Worm (Caenorhabditis elegans): ENCODE measurements around the gene ilys-6.

ilys-6 gene

DNA sequence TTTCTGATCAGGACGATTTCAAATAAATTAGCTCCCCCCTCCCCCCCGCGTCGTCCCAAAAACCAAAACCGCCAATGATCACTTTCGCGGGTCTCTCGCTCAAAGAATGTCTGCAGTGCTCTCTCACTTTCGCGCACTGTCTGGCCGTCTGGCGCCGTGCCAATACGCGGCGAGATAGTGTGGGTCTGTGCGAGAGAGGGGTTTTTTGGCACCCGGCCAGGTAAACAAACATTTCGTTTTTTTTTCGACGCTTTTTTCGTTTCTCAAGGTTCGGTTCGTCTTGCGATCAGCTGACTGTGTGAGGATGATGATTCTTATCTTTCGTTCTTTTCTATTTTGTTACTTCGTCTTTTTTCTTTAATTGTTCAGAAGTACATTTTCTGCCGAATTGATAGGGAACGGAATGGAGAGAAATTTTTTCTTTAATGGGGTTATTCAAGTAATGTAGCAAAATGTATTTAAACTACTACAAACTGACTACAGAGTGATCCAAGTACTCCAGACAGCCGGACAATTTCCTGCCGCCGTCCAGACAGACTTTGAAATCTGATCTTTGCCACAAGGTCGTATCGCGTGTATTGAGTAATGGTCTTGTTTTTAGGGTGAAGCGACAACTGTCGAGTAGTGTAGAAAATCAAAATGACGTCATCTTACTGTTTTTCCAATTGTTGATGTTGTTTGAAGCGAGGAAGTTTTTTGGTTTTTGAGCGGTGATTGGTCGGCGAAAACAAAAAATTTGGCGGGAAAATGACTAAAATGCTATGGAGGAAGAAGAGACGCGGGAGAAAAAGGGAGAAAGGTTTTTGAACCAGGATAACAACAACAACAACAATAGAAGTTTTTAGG is 39.1 kb downstream of the ilys-6 start:
- no peak for TF ChIP-seq ztf-11 (tag; optimal IDR thresholded peaks at IDR 0.05)
- TF ChIP-seq alr-1 (tag; optimal IDR thresholded peaks at IDR 0.05) = no peak
- TF ChIP-seq snpc-4 (tag; optimal IDR thresholded peaks at IDR 0.05) = no peak
- TF ChIP-seq blmp-1 (tag; optimal IDR thresholded peaks at IDR 0.05; ENCODE audit: insufficient read depth) = peak; percentile 32
- peak; percentile 51 for TF ChIP-seq egl-27 (tag; optimal IDR thresholded peaks at IDR 0.05)
- no peak for TF ChIP-seq R02D3.7 (tag; optimal IDR thresholded peaks at IDR 0.05)
- TF ChIP-seq F13H6.1 (tag; optimal IDR thresholded peaks at IDR 0.05) = peak; percentile 92
- no peak for TF ChIP-seq ceh-16 (tag; optimal IDR thresholded peaks at IDR 0.05)
- TF ChIP-seq lin-39 (tag; optimal IDR thresholded peaks at IDR 0.05) = no peak
- no peak for TF ChIP-seq aly-2 (tag; optimal IDR thresholded peaks at IDR 0.05)
- no peak for TF ChIP-seq nhr-11 (tag; optimal IDR thresholded peaks at IDR 0.05)
- peak; percentile 16 to 56 for TF ChIP-seq lsy-2 (tag; optimal IDR thresholded peaks at IDR 0.05)
- peak; percentile 43 for TF ChIP-seq unc-55 (GFP tag; optimal IDR thresholded peaks at IDR 0.05)
- TF ChIP-seq nhr-77 (tag; optimal IDR thresholded peaks at IDR 0.05) = no peak
- TF ChIP-seq dmd-4 (tag; optimal IDR thresholded peaks at IDR 0.05) = no peak
- no peak for TF ChIP-seq nhr-23 (tag; optimal IDR thresholded peaks at IDR 0.05)
- TF ChIP-seq fos-1 (tag; optimal IDR thresholded peaks at IDR 0.05) = no peak
- peak; percentile 27 for TF ChIP-seq lin-13 (GFP tag; optimal IDR thresholded peaks at IDR 0.05)
- no peak for TF ChIP-seq peb-1 (tag; optimal IDR thresholded peaks at IDR 0.05)
- TF ChIP-seq zag-1 (tag; optimal IDR thresholded peaks at IDR 0.05) = no peak
- peak; percentile 66 for TF ChIP-seq sem-4 (tag; optimal IDR thresholded peaks at IDR 0.05)
- TF ChIP-seq lin-11 (tag; optimal IDR thresholded peaks at IDR 0.05) = no peak
- TF ChIP-seq unc-62 (GFP tag; optimal IDR thresholded peaks at IDR 0.05) = no peak
- peak; percentile 3 to 41 for TF ChIP-seq mdl-1 (tag; optimal IDR thresholded peaks at IDR 0.05)
- peak; percentile 51 for TF ChIP-seq nhr-129 (tag; optimal IDR thresholded peaks at IDR 0.05)
- no peak for TF ChIP-seq nhr-6 (tag; optimal IDR thresholded peaks at IDR 0.05)
- peak; percentile 19 for TF ChIP-seq nhr-21 (tag; optimal IDR thresholded peaks at IDR 0.05)
- no peak for TF ChIP-seq nhr-237 (tag; optimal IDR thresholded peaks at IDR 0.05)
- TF ChIP-seq C34F6.9 (tag; optimal IDR thresholded peaks at IDR 0.05) = peak; percentile 41
- TF ChIP-seq ztf-1 (GFP tag; conservative IDR thresholded peaks at IDR 0.05) = no peak
- TF ChIP-seq mab-5 (tag; optimal IDR thresholded peaks at IDR 0.05) = peak; percentile 6
- TF ChIP-seq nhr-10 (tag; optimal IDR thresholded peaks at IDR 0.05) = peak; percentile 27
- no peak for TF ChIP-seq ZK546.5 (tag; optimal IDR thresholded peaks at IDR 0.05)
- peak; percentile 76 for TF ChIP-seq Y55F3AM.14 (GFP tag; optimal IDR thresholded peaks at IDR 0.05)
- TF ChIP-seq elt-1 (tag; optimal IDR thresholded peaks at IDR 0.05) = no peak
- no peak for TF ChIP-seq ceh-82 (tag; optimal IDR thresholded peaks at IDR 0.05)
- no peak for TF ChIP-seq ztf-4 (tag; optimal IDR thresholded peaks at IDR 0.05)
- TF ChIP-seq nhr-25 (tag; optimal IDR thresholded peaks at IDR 0.05) = peak; percentile 86
- no peak for TF ChIP-seq ama-1 (optimal IDR thresholded peaks at IDR 0.05)
- no peak for TF ChIP-seq mbf-1 (tag; optimal IDR thresholded peaks at IDR 0.05)
- TF ChIP-seq elt-3 (tag; optimal IDR thresholded peaks at IDR 0.05) = no peak
- TF ChIP-seq skn-1 (tag; optimal IDR thresholded peaks at IDR 0.05) = no peak
- TF ChIP-seq sma-3 (GFP tag; optimal IDR thresholded peaks at IDR 0.05) = peak; percentile 56
- peak; percentile 94 for TF ChIP-seq sma-9 (GFP tag; optimal IDR thresholded peaks at IDR 0.05)
- TF ChIP-seq sma-9 (tag; optimal IDR thresholded peaks at IDR 0.05) = no peak
- TF ChIP-seq gmeb-1 (tag; optimal IDR thresholded peaks at IDR 0.05) = peak; percentile 68
- no peak for TF ChIP-seq nhr-12 (tag; optimal IDR thresholded peaks at IDR 0.05)
- TF ChIP-seq unc-39 (tag; optimal IDR thresholded peaks at IDR 0.05) = no peak
- peak; percentile 73 for TF ChIP-seq crh-2 (tag; optimal IDR thresholded peaks at IDR 0.05)
